Fruit fly (Drosophila melanogaster) whole organism, prepupa: ENCODE data around the gene CG8560.

Experiments
- CG10631 ChIP-seq: fragments of 200-800 bp; sonication (Bioruptor generic); optimal IDR thresholded peaks from 2 replicates; lab custom pipeline; 2016; ENCODE audit warnings: missing biosample characterization, missing genetic modification characterization
- CG10669 ChIP-seq: fragments of 200-800 bp; sonication (Bioruptor generic); optimal IDR thresholded peaks from 3 replicates; lab custom pipeline; 2018; ENCODE audit warnings: missing biosample characterization, mild to moderate bottlenecking, missing genetic modification characterization, moderate library complexity
- CG11902 ChIP-seq: fragments of 200-800 bp; sonication (Bioruptor generic); optimal IDR thresholded peaks from 3 replicates; lab custom pipeline; 2016; ENCODE audit warnings: missing biosample characterization, missing genetic modification characterization
- CG15336 ChIP-seq: fragments of 200-800 bp; sonication (Bioruptor generic); IDR thresholded peaks from 2 replicates; pipeline ENCODE4 v1.3.6; 2022; ENCODE audit warnings: missing biosample characterization, missing genetic modification characterization
- CG1621 ChIP-seq: fragments of 200-800 bp; sonication (Bioruptor generic); optimal IDR thresholded peaks from 3 replicates; lab custom pipeline; 2018; ENCODE audit warnings: missing biosample characterization, mild to moderate bottlenecking, missing genetic modification characterization
- CG3032 ChIP-seq: fragments of 200-800 bp; optimal IDR thresholded peaks from 2 replicates; lab custom pipeline; 2019; ENCODE audit warnings: missing biosample characterization, mild to moderate bottlenecking, missing genetic modification characterization, moderate library complexity
- CG31627 ChIP-seq: fragments of 200-800 bp; sonication (Bioruptor generic); optimal IDR thresholded peaks from 3 replicates; lab custom pipeline; 2016; ENCODE audit warnings: missing biosample characterization, missing genetic modification characterization
- CG32006 ChIP-seq: fragments of 200-800 bp; sonication (Bioruptor generic); optimal IDR thresholded peaks from 3 replicates; lab custom pipeline; 2017; ENCODE audit warnings: missing biosample characterization, mild to moderate bottlenecking, missing genetic modification characterization
- CG34406 ChIP-seq: fragments of 200-800 bp; sonication (Bioruptor generic); optimal IDR thresholded peaks from 3 replicates; lab custom pipeline; 2016; ENCODE audit warnings: missing biosample characterization, missing genetic modification characterization
- CG3919 ChIP-seq: fragments of 200-800 bp; sonication (Bioruptor generic); optimal IDR thresholded peaks from 3 replicates; lab custom pipeline; 2016; ENCODE audit warnings: missing biosample characterization, missing genetic modification characterization
- CG4318 ChIP-seq: fragments of 200-800 bp; sonication (Bioruptor generic); optimal IDR thresholded peaks from 3 replicates; lab custom pipeline; 2017; ENCODE audit warnings: missing biosample characterization, mild to moderate bottlenecking, missing genetic modification characterization
- CG6854 ChIP-seq: fragments of 200-800 bp; sonication (Bioruptor generic); optimal IDR thresholded peaks from 2 replicates; lab custom pipeline; 2017; ENCODE audit warnings: missing biosample characterization, mild to moderate bottlenecking, missing genetic modification characterization
- CG7368 ChIP-seq: fragments of 200-800 bp; sonication (Bioruptor generic); optimal IDR thresholded peaks from 3 replicates; lab custom pipeline; 2016; ENCODE audit warnings: missing biosample characterization, missing genetic modification characterization
- CG8319 ChIP-seq: fragments of 200-800 bp; sonication (Bioruptor generic); optimal IDR thresholded peaks from 3 replicates; lab custom pipeline; 2016; ENCODE audit warnings: missing biosample characterization, missing genetic modification characterization
- CG8632 ChIP-seq: fragments of 200-800 bp; sonication (Bioruptor generic); optimal IDR thresholded peaks from 3 replicates; lab custom pipeline; 2016; ENCODE audit warnings: missing biosample characterization, missing genetic modification characterization
- Eip78C ChIP-seq: fragments of 200-800 bp; sonication (Bioruptor generic); peaks from one replicate; lab custom pipeline; 2016; ENCODE audit warnings: missing biosample characterization, missing genetic modification characterization
- Eip93F ChIP-seq: fragments of 200-800 bp; sonication (Bioruptor generic); optimal IDR thresholded peaks from 2 replicates; lab custom pipeline; 2016; ENCODE audit warnings: missing biosample characterization, mild to moderate bottlenecking, missing genetic modification characterization
- Ets21C ChIP-seq: fragments of 200-800 bp; sonication (Bioruptor generic); optimal IDR thresholded peaks from 3 replicates; lab custom pipeline; 2016; ENCODE audit warnings: missing biosample characterization, missing genetic modification characterization
- Hr39 ChIP-seq: fragments of 200-800 bp; sonication (Bioruptor generic); optimal IDR thresholded peaks from 2 replicates; lab custom pipeline; 2016; ENCODE audit warnings: missing biosample characterization, missing genetic modification characterization
- Sox14 ChIP-seq: fragments of 200-800 bp; sonication (Bioruptor generic); optimal IDR thresholded peaks from 3 replicates; lab custom pipeline; 2016; ENCODE audit warnings: missing biosample characterization, missing genetic modification characterization
- achi ChIP-seq: fragments of 200-800 bp; sonication (Bioruptor generic); optimal IDR thresholded peaks from 3 replicates; lab custom pipeline; 2016; ENCODE audit warnings: missing biosample characterization, missing genetic modification characterization
- cyc ChIP-seq: fragments of 200-800 bp; sonication (Bioruptor generic); optimal IDR thresholded peaks from 3 replicates; lab custom pipeline; 2016; ENCODE audit warnings: missing biosample characterization, missing genetic modification characterization
- dsx ChIP-seq: fragments of 200-800 bp; optimal IDR thresholded peaks from 3 replicates; lab custom pipeline; 2019; ENCODE audit warnings: missing biosample characterization, mild to moderate bottlenecking, missing genetic modification characterization, moderate library complexity; ENCODE audit not compliant: poor library complexity, severe bottlenecking
- eg ChIP-seq: fragments of 200-800 bp; sonication (Bioruptor generic); IDR thresholded peaks from 3 replicates; pipeline ENCODE4 v1.3.6; 2022; ENCODE audit warnings: missing biosample characterization, missing genetic modification characterization
- esn ChIP-seq: fragments of 200-800 bp; sonication (Bioruptor generic); optimal IDR thresholded peaks from 2 replicates; lab custom pipeline; 2016; ENCODE audit warnings: missing biosample characterization, mild to moderate bottlenecking, missing genetic modification characterization, moderate library complexity
- fd59A ChIP-seq: fragments of 200-800 bp; sonication (Bioruptor generic); optimal IDR thresholded peaks from 2 replicates; lab custom pipeline; 2017; ENCODE audit warnings: missing biosample characterization, mild to moderate bottlenecking, missing genetic modification characterization, missing genetic modification reagents
- lz ChIP-seq: fragments of 200-800 bp; sonication (Bioruptor generic); optimal IDR thresholded peaks from 3 replicates; lab custom pipeline; 2016; ENCODE audit warnings: missing biosample characterization, missing genetic modification characterization
- net ChIP-seq: fragments of 200-800 bp; sonication (Bioruptor generic); optimal IDR thresholded peaks from 3 replicates; lab custom pipeline; 2016; ENCODE audit warnings: missing biosample characterization, missing genetic modification characterization
- ss ChIP-seq, 2 experiments: fragments of 200-800 bp; sonication (Bioruptor generic); optimal IDR thresholded peaks; 2 replicates in 1 of 2; 3 replicates in 1 of 2; lab custom pipeline; 2017 to 2018; ENCODE audit warnings: mild to moderate bottlenecking in 2 of 2, missing biosample characterization in 2 of 2, missing genetic modification characterization in 2 of 2, moderate library complexity in 1 of 2
- topi ChIP-seq: fragments of 200-800 bp; sonication (Bioruptor generic); optimal IDR thresholded peaks from 3 replicates; lab custom pipeline; 2016; ENCODE audit warnings: missing biosample characterization, missing genetic modification characterization
- vri ChIP-seq: fragments of 200-800 bp; sonication (Bioruptor generic); optimal IDR thresholded peaks from 3 replicates; lab custom pipeline; 2016; ENCODE audit warnings: missing biosample characterization, mild to moderate bottlenecking, missing genetic modification characterization

CG8560 gene

dm6 chr3L:7359827-7360323, 44.1 kb downstream of the CG8560 start, which contains the start of gene pst (continued):
- TF ChIP-seq CG15336 = no peak
- TF ChIP-seq CG34406 = no peak
- no peak for TF ChIP-seq fd59A
- TF ChIP-seq Ets21C (GFP tag; lab: Kevin White, UChicago) = no peak
- no peak for TF ChIP-seq dsx (GFP tag; lab: Kevin White, UChicago)
- TF ChIP-seq CG10631 (GFP tag; lab: Kevin White, UChicago) = no peak
- no peak for TF ChIP-seq achi (GFP tag; lab: Kevin White, UChicago)

- peak; percentile 10 for TF ChIP-seq CG7368 (GFP tag; lab: Kevin White, UChicago)
- TF ChIP-seq CG1621 (tag; lab: Kevin White, UChicago) = peak; percentile 24
- peak in 1 of 2 experiments; percentile 1 for TF ChIP-seq ss (GFP tag; optimal IDR thresholded peaks at IDR 0.05; lab: Kevin White, UChicago)
- no peak for TF ChIP-seq Eip93F (GFP tag; lab: Kevin White, UChicago)
- peak; percentile 71 for TF ChIP-seq Eip78C (GFP tag; lab: Kevin White, UChicago)
- no peak for TF ChIP-seq CG6854 (GFP tag; lab: Kevin White, UChicago)
- peak; percentile 56 for TF ChIP-seq CG3032
- peak; percentile 44 for TF ChIP-seq Sox14 (GFP tag; lab: Kevin White, UChicago)
- TF ChIP-seq net (GFP tag; lab: Kevin White, UChicago) = peak; percentile 6
- TF ChIP-seq topi (GFP tag; lab: Kevin White, UChicago) = peak; percentile 36
- TF ChIP-seq vri (GFP tag; lab: Kevin White, UChicago) = no peak
- no peak for TF ChIP-seq CG11902 (GFP tag; lab: Kevin White, UChicago)
- TF ChIP-seq CG32006 (GFP tag; lab: Kevin White, UChicago) = no peak
- TF ChIP-seq CG8632 (GFP tag; lab: Kevin White, UChicago) = no peak
- TF ChIP-seq esn (GFP tag; lab: Kevin White, UChicago) = peak; percentile 67
- no peak for TF ChIP-seq Hr39
- no peak for TF ChIP-seq CG10669 (GFP tag; lab: Kevin White, UChicago)
- TF ChIP-seq cyc = peak; percentile 38
- TF ChIP-seq lz (GFP tag; lab: Kevin White, UChicago) = peak; percentile 58
- TF ChIP-seq CG8319 (GFP tag; lab: Kevin White, UChicago) = no peak
- TF ChIP-seq CG4318 = no peak
- TF ChIP-seq CG31627 = peak; percentile 43
- peak; percentile 1 for TF ChIP-seq CG10631 (GFP tag; lab: Kevin White, UChicago)
- TF ChIP-seq CG3919 (GFP tag; lab: Kevin White, UChicago) = peak; percentile 44
- no peak for TF ChIP-seq dsx (GFP tag; lab: Kevin White, UChicago)
- TF ChIP-seq eg (GFP tag; lab: Robert Waterston, UW) = no peak
- TF ChIP-seq, all 60 proteins: peak for 14
Observed at dm6 chr3L:7356386-7357117, 47.4 kb downstream of the CG8560 start, which contains the start of gene CTCF. Gene CTCF, minus strand, starts transcription at chr3L:7356713.
